Worm (Caenorhabditis elegans) whole organism, late embryonic: ENCODE data around the gene W10C6.2.

Experiments
- pros-1 ChIP-seq: fragments of 150-350 bp; optimal IDR thresholded peaks from 2 replicates; lab custom pipeline; 2014; ENCODE audit warnings: missing biosample characterization, missing genetic modification reagents, missing genetic modification characterization
- sox-4 ChIP-seq: sonication (generic microtip); optimal IDR thresholded peaks from 2 replicates; lab custom pipeline; 2017; ENCODE audit warnings: mild to moderate bottlenecking, missing genetic modification characterization, inconsistent platforms, missing compliant biosample characterization
- tbx-7 ChIP-seq: sonication (generic microtip); optimal IDR thresholded peaks from 2 replicates; lab custom pipeline; 2016; ENCODE audit warnings: missing genotype, missing genetic modification characterization, missing compliant biosample characterization

- TF ChIP-seq tbx-7 (tag; lab: Kevin White, UChicago): no peak
- no peak for TF ChIP-seq pros-1 (tag; lab: Kevin White, UChicago)
- TF ChIP-seq sox-4 (tag; lab: Kevin White, UChicago): no peak
Observed at ce11 chrII:11152495-11152894, 30.8 kb upstream of the W10C6.2 start, which contains the start of gene pqm-1.
